Fruit fly (Drosophila melanogaster) whole organism, wandering third instar larva: Measurements from ENCODE around the gene raskol.

Experiments used
- CrebA ChIP-seq: fragments of 200-800 bp; sonication (Bioruptor generic); optimal IDR thresholded peaks from 2 replicates; lab custom pipeline; 2016; ENCODE audit warnings: missing biosample characterization, mild to moderate bottlenecking, missing genetic modification characterization, borderline replicate concordance
- HLH106 ChIP-seq: fragments of 200-800 bp; optimal IDR thresholded peaks from 3 replicates; lab custom pipeline; 2019; ENCODE audit warnings: missing biosample characterization, mild to moderate bottlenecking, missing genetic modification characterization, moderate library complexity
- Hr78 ChIP-seq: fragments of >200 bp; optimal IDR thresholded peaks from 2 replicates; lab custom pipeline; 2017; ENCODE audit warnings: missing biosample characterization, missing genetic modification characterization
- Hr83 ChIP-seq: fragments of 200-300 bp; sonication (Bioruptor generic); optimal IDR thresholded peaks from 2 replicates; lab custom pipeline; 2016; ENCODE audit warnings: missing biosample characterization, mild to moderate bottlenecking, missing genetic modification characterization, moderate library complexity; ENCODE audit not compliant: poor library complexity, severe bottlenecking
- Jra ChIP-seq: sonication (Bioruptor generic); optimal IDR thresholded peaks from 2 replicates; lab custom pipeline; 2016; ENCODE audit warnings: missing biosample characterization, missing genetic modification characterization
- Myc ChIP-seq: fragments of >200 bp; optimal IDR thresholded peaks from 2 replicates; lab custom pipeline; 2017
- dsf ChIP-seq: sonication (Bioruptor generic); optimal IDR thresholded peaks from 2 replicates; lab custom pipeline; 2016; ENCODE audit warnings: missing biosample characterization, missing genetic modification characterization, borderline replicate concordance
- pan ChIP-seq: fragments of >200 bp; optimal IDR thresholded peaks from 2 replicates; lab custom pipeline; 2017
- rgr ChIP-seq: fragments of 200-800 bp; sonication (Bioruptor generic); optimal IDR thresholded peaks from 3 replicates; lab custom pipeline; 2016; ENCODE audit warnings: missing biosample characterization, mild to moderate bottlenecking, missing genetic modification characterization
- woc ChIP-seq: sonication (Bioruptor generic); optimal IDR thresholded peaks from 2 replicates; lab custom pipeline; 2016; ENCODE audit warnings: missing biosample characterization, mild to moderate bottlenecking, missing genetic modification characterization

DNA sequence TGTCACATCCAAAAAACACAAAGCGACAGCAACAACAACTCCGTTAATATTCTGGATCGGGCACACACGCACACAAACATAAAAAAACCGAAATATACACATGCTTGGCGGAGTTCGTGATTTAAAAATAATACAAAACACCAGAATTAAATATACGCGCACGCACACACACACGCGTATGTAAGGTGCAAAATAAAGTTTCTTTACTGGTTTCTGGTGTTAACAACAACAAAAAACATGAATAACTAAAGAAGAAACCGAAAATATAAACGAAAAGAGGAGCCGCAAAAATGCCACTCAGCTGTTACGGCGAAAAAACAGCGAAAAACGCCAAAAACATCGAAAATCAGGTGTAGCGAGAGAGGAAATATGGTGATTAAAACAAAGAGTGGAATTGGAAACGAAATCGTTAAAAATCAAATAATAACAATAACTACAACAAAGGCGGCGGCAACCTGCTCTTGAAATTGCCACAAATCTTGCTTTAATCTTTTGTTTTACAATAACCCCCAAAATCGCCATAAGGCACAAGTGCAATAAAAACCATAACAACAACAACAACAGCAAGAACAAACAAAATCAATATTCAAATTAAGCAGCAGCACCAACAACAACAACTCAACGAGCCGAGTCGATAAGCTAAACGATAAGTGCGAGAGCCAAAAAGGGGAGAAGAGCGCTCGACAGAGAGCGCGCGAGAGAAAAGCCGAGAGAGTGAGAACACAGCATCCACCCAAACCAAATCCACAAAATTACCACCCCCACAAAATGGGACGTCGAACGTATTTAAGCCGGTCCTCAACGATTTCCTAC lies 535 bp downstream of the raskol start:
- TF ChIP-seq pan (lab: Kevin White, UChicago) (no peak), CrebA (GFP tag; lab: Kevin White, UChicago) (no peak), rgr (GFP tag; lab: Kevin White, UChicago) (no peak), Jra (GFP tag; lab: Kevin White, UChicago) (no peak), Myc (lab: Kevin White, UChicago) (no peak), Hr83 (GFP tag; lab: Kevin White, UChicago) (no peak), Hr78 (GFP tag; lab: Kevin White, UChicago) (no peak), HLH106 (tag; lab: Kevin White, UChicago) (no peak), woc (GFP tag; lab: Kevin White, UChicago) (no peak), dsf (GFP tag; lab: Kevin White, UChicago) (no peak)
